Worm (Caenorhabditis elegans): Measurements from ENCODE around the gene srx-137.

DNA sequence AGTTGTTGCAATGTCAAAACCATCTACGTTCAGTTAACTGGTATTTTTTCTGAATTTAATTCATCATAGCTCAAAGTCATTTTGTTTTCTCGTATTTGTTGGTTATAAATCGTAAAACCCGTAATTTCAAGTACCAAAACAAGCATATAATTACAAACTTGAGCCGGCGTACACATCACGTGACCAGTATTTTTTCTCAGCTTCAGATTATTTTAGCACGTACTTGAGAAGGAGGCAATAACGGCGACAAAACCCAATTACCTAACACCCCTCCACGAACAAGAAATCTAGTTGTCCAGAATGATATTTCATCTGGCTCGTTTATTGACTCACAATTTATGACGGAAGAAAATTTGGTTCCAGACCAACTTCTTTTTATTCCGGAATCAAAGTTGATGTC is 3.7 kb upstream of the srx-137 start, which contains the start of gene srx-135:
- TF ChIP-seq ref-1 (GFP tag; conservative IDR thresholded peaks at IDR 0.05) (no peak), flt-1 (GFP tag; IDR thresholded peaks at IDR 0.05) (no peak), cog-1 (tag; optimal IDR thresholded peaks at IDR 0.05) (no peak), med-1 (GFP tag; optimal IDR thresholded peaks at IDR 0.05; ENCODE audit: insufficient read depth) (no peak), T22C8.4 (GFP tag; IDR thresholded peaks at IDR 0.05) (no peak), klf-2 (GFP tag; conservative IDR thresholded peaks at IDR 0.05) (no peak), ztf-23 (GFP tag; IDR thresholded peaks at IDR 0.05) (no peak), ztf-29 (GFP tag; IDR thresholded peaks at IDR 0.05) (no peak), tab-1 (GFP tag; IDR thresholded peaks at IDR 0.05) (no peak)
